Fruit fly (Drosophila melanogaster) whole organism, embryonic: Measurements from ENCODE around the gene CG15047.
A peak's percentile ranks its signal among the peaks of the same experiment; 100 is the strongest.

Experiments
- Bteb2 ChIP-seq: fragments of 200-800 bp; sonication (Bioruptor generic); optimal IDR thresholded peaks from 2 replicates; lab custom pipeline; 2016; ENCODE audit warnings: missing biosample characterization, missing genetic modification characterization
- C15 ChIP-seq: fragments of 200-800 bp; sonication (Bioruptor generic); IDR thresholded peaks from 3 replicates; pipeline ENCODE4 v1.3.6; 2022; ENCODE audit warnings: missing biosample characterization, missing genetic modification characterization
- CG10366 ChIP-seq: fragments of 200-800 bp; sonication (Bioruptor generic); IDR thresholded peaks from 2 replicates; pipeline ENCODE4 v1.3.6; 2022; ENCODE audit warnings: missing biosample characterization, missing genetic modification characterization
- CG11093 ChIP-seq: fragments of 200-800 bp; sonication (Bioruptor generic); IDR thresholded peaks from 3 replicates; pipeline ENCODE4 v1.3.6; 2022; ENCODE audit warnings: missing biosample characterization, missing genetic modification characterization
- CG11398 ChIP-seq: fragments of 200-800 bp; sonication (Bioruptor generic); optimal IDR thresholded peaks from 2 replicates; lab custom pipeline; 2016; ENCODE audit warnings: missing biosample characterization, missing genetic modification characterization
- CG11695 ChIP-seq: fragments of 200-800 bp; sonication (Bioruptor generic); IDR thresholded peaks from 3 replicates; pipeline ENCODE4 v1.3.6; 2022; ENCODE audit warnings: missing biosample characterization, missing genetic modification characterization
- CG14441 ChIP-seq: fragments of 200-800 bp; sonication (Bioruptor generic); IDR thresholded peaks from 2 replicates; pipeline ENCODE4 v1.3.6; 2022; ENCODE audit warnings: missing biosample characterization, missing genetic modification characterization
- CG14710 ChIP-seq: fragments of 200-800 bp; sonication (Bioruptor generic); optimal IDR thresholded peaks from 3 replicates; lab custom pipeline; 2019; ENCODE audit warnings: missing biosample characterization, mild to moderate bottlenecking, missing genetic modification characterization, moderate library complexity
- CG17328 ChIP-seq: fragments of 200-800 bp; sonication (Bioruptor generic); IDR thresholded peaks from 2 replicates; pipeline ENCODE4 v1.3.6; 2022; ENCODE audit warnings: missing biosample characterization, missing genetic modification characterization
- CG17912 ChIP-seq: fragments of 200-800 bp; sonication (Bioruptor generic); optimal IDR thresholded peaks from 2 replicates; lab custom pipeline; 2018; ENCODE audit warnings: missing biosample characterization, mild to moderate bottlenecking, missing genetic modification characterization
- CG2875 ChIP-seq: fragments of 200-800 bp; sonication (Bioruptor generic); optimal IDR thresholded peaks from 2 replicates; lab custom pipeline; 2017; ENCODE audit warnings: missing biosample characterization, mild to moderate bottlenecking, missing genetic modification characterization, missing genetic modification reagents
- CG30020 ChIP-seq: fragments of 200-800 bp; optimal IDR thresholded peaks from 2 replicates; lab custom pipeline; 2019; ENCODE audit warnings: missing biosample characterization, mild to moderate bottlenecking, missing genetic modification characterization, moderate library complexity
- CG3407 ChIP-seq: fragments of 200-800 bp; sonication (Bioruptor generic); optimal IDR thresholded peaks from 2 replicates; lab custom pipeline; 2018; ENCODE audit warnings: missing biosample characterization, mild to moderate bottlenecking, missing genetic modification characterization
- CG42726 ChIP-seq: fragments of 200-800 bp; sonication (Bioruptor generic); IDR thresholded peaks from 2 replicates; pipeline ENCODE4 v1.3.6; 2022; ENCODE audit warnings: missing biosample characterization, missing genetic modification characterization; ENCODE audit not compliant: partially characterized antibody
- CG4282 ChIP-seq: fragments of 200-800 bp; sonication (Bioruptor generic); optimal IDR thresholded peaks from 2 replicates; lab custom pipeline; 2016; ENCODE audit warnings: missing biosample characterization, missing genetic modification characterization
- CG4707 ChIP-seq: fragments of 200-800 bp; sonication (Bioruptor generic); optimal IDR thresholded peaks from 2 replicates; lab custom pipeline; 2018; ENCODE audit warnings: missing biosample characterization, mild to moderate bottlenecking, missing genetic modification characterization, moderate library complexity
- CG4730 ChIP-seq: fragments of 200-800 bp; sonication (Bioruptor generic); IDR thresholded peaks from 2 replicates; pipeline ENCODE4 v1.3.6; 2022; ENCODE audit warnings: missing biosample characterization, missing genetic modification characterization
- CG6272 ChIP-seq: fragments of 200-800 bp; sonication (Bioruptor generic); IDR thresholded peaks from 2 replicates; pipeline ENCODE4 v1.3.6; 2022; ENCODE audit warnings: missing biosample characterization, missing genetic modification characterization
- CG7556 ChIP-seq: fragments of 200-800 bp; sonication (Bioruptor generic); optimal IDR thresholded peaks from 2 replicates; lab custom pipeline; 2017; ENCODE audit warnings: missing biosample characterization, mild to moderate bottlenecking, missing genetic modification characterization
- CG7963 ChIP-seq: fragments of 200-800 bp; sonication (Bioruptor generic); IDR thresholded peaks from 3 replicates; pipeline ENCODE4 v1.3.6; 2022; ENCODE audit warnings: missing biosample characterization, missing genetic modification characterization; ENCODE audit not compliant: partially characterized antibody
- CG8388 ChIP-seq: fragments of 200-800 bp; sonication (Bioruptor generic); optimal IDR thresholded peaks from 2 replicates; lab custom pipeline; 2019; ENCODE audit warnings: missing biosample characterization, mild to moderate bottlenecking, missing genetic modification characterization, moderate library complexity
- CG9727 ChIP-seq: fragments of 200-800 bp; sonication (Bioruptor generic); optimal IDR thresholded peaks from 3 replicates; lab custom pipeline; 2017; ENCODE audit warnings: missing biosample characterization, mild to moderate bottlenecking, missing genetic modification characterization
- Dbx ChIP-seq: fragments of 200-800 bp; sonication (Bioruptor generic); IDR thresholded peaks from 3 replicates; pipeline ENCODE4 v1.3.6; 2022; ENCODE audit warnings: missing biosample characterization, missing genetic modification characterization
- Fer2 ChIP-seq: fragments of 200-800 bp; sonication (Bioruptor generic); optimal IDR thresholded peaks from 2 replicates; lab custom pipeline; 2018; ENCODE audit warnings: missing biosample characterization, mild to moderate bottlenecking, missing genetic modification characterization, moderate library complexity
- Fer3 ChIP-seq: fragments of 200-800 bp; sonication (Bioruptor generic); optimal IDR thresholded peaks from 2 replicates; lab custom pipeline; 2018; ENCODE audit warnings: missing biosample characterization, mild to moderate bottlenecking, missing genetic modification characterization, moderate library complexity
- H15 ChIP-seq: fragments of 200-800 bp; sonication (Bioruptor generic); IDR thresholded peaks from 3 replicates; pipeline ENCODE4 v1.3.6; 2022; ENCODE audit warnings: missing biosample characterization, missing genetic modification characterization
- Hr3 ChIP-seq: fragments of 200-800 bp; sonication (Bioruptor generic); optimal IDR thresholded peaks from 3 replicates; lab custom pipeline; 2016; ENCODE audit warnings: missing biosample characterization, missing genetic modification characterization
- Jarid2 ChIP-seq: fragments of 200-800 bp; sonication (Bioruptor generic); optimal IDR thresholded peaks from 3 replicates; lab custom pipeline; 2017; ENCODE audit warnings: mild to moderate bottlenecking, missing biosample characterization, missing genetic modification reagents, missing genetic modification characterization
- MTF-1 ChIP-seq: fragments of 200-800 bp; sonication (Bioruptor generic); optimal IDR thresholded peaks from 2 replicates; lab custom pipeline; 2018; ENCODE audit warnings: missing biosample characterization, mild to moderate bottlenecking, missing genetic modification characterization, borderline replicate concordance
- Med ChIP-seq: fragments of 200-800 bp; sonication (Bioruptor generic); peaks from one replicate; lab custom pipeline; 2016; ENCODE audit warnings: missing biosample characterization, missing genetic modification characterization, mild to moderate bottlenecking, inconsistent platforms, moderate library complexity
- NfI ChIP-seq: fragments of 200-800 bp; sonication (Bioruptor generic); optimal IDR thresholded peaks from 3 replicates; lab custom pipeline; 2018; ENCODE audit warnings: missing biosample characterization, mild to moderate bottlenecking, missing genetic modification characterization, moderate library complexity
- Oli ChIP-seq: fragments of 200-800 bp; sonication (Bioruptor generic); optimal IDR thresholded peaks from 2 replicates; lab custom pipeline; 2018; ENCODE audit warnings: missing biosample characterization, mild to moderate bottlenecking, missing genetic modification characterization, moderate library complexity
- Rfx ChIP-seq: fragments of 200-800 bp; sonication (Bioruptor generic); IDR thresholded peaks from 2 replicates; pipeline ENCODE4 v1.3.6; 2022; ENCODE audit warnings: missing biosample characterization, missing genetic modification characterization
- Sry-β ChIP-seq: fragments of 200-800 bp; sonication (Bioruptor generic); optimal IDR thresholded peaks from 2 replicates; lab custom pipeline; 2018; ENCODE audit warnings: missing biosample characterization, mild to moderate bottlenecking, missing genetic modification characterization, moderate library complexity
- Xrp1 ChIP-seq: fragments of 200-800 bp; sonication (Bioruptor generic); IDR thresholded peaks from 2 replicates; pipeline ENCODE4 v1.3.6; 2022; ENCODE audit warnings: missing biosample characterization, missing genetic modification characterization
- chn ChIP-seq: fragments of 200-800 bp; sonication (Bioruptor generic); optimal IDR thresholded peaks from 2 replicates; lab custom pipeline; 2016; ENCODE audit warnings: missing biosample characterization, missing genetic modification characterization
- crol ChIP-seq: fragments of 200-800 bp; sonication (Bioruptor generic); IDR thresholded peaks from 2 replicates; pipeline ENCODE4 v1.3.6; 2022; ENCODE audit warnings: missing biosample characterization, missing genetic modification characterization
- cwo ChIP-seq: fragments of 200-800 bp; sonication (Bioruptor generic); optimal IDR thresholded peaks from 3 replicates; lab custom pipeline; 2017; ENCODE audit warnings: missing biosample characterization, missing genetic modification characterization, mild to moderate bottlenecking, moderate library complexity, missing genetic modification reagents
- gem ChIP-seq: fragments of 200-800 bp; sonication (Bioruptor generic); optimal IDR thresholded peaks from 2 replicates; lab custom pipeline; 2019; ENCODE audit warnings: missing biosample characterization, mild to moderate bottlenecking, missing genetic modification characterization, moderate library complexity
- grau ChIP-seq: fragments of 200-800 bp; optimal IDR thresholded peaks from 3 replicates; lab custom pipeline; 2019; ENCODE audit warnings: missing biosample characterization, mild to moderate bottlenecking, missing genetic modification characterization, moderate library complexity
- hth ChIP-seq: fragments of >200 bp; optimal IDR thresholded peaks from 2 replicates; lab custom pipeline; 2017; ENCODE audit warnings: inconsistent platforms
- knrl ChIP-seq: fragments of 200-800 bp; sonication (Bioruptor generic); IDR thresholded peaks from 3 replicates; pipeline ENCODE4 v1.3.6; 2022; ENCODE audit warnings: missing biosample characterization, missing genetic modification characterization; ENCODE audit not compliant: partially characterized antibody
- lmd ChIP-seq: fragments of 200-800 bp; sonication (Bioruptor generic); IDR thresholded peaks from 2 replicates; pipeline ENCODE4 v1.3.6; 2022; ENCODE audit warnings: missing biosample characterization, missing genetic modification characterization
- org-1 ChIP-seq: fragments of 200-800 bp; sonication (Bioruptor generic); optimal IDR thresholded peaks from 2 replicates; lab custom pipeline; 2017; ENCODE audit warnings: missing biosample characterization, missing genetic modification characterization
- otp ChIP-seq: fragments of 200-800 bp; sonication (Bioruptor generic); IDR thresholded peaks from 3 replicates; pipeline ENCODE4, ENCODE4 v1.3.6; 2022; ENCODE audit warnings: missing biosample characterization, missing genetic modification characterization
- pan ChIP-seq, 4 experiments: fragments of >200 bp in 3 of 4; fragments of 200-800 bp in 1 of 4; sonication (Bioruptor generic) in 1 of 4; optimal IDR thresholded peaks in 3 of 4; IDR thresholded peaks in 1 of 4; 2 replicates each; pipeline versions ENCODE4 v1.3.6 to Lab custom; 2017 to 2022; ENCODE audit warnings: missing biosample characterization in 2 of 4, missing genetic modification characterization in 2 of 4, mixed read lengths in 1 of 4
- pho ChIP-seq: fragments of 200-800 bp; sonication (Bioruptor generic); optimal IDR thresholded peaks from 2 replicates; lab custom pipeline; 2016; ENCODE audit warnings: missing biosample characterization, missing genetic modification characterization
- sna ChIP-seq: fragments of 200-800 bp; sonication (Bioruptor generic); IDR thresholded peaks from 2 replicates; pipeline ENCODE4 v1.3.6; 2022; ENCODE audit warnings: missing biosample characterization, missing genetic modification characterization; ENCODE audit not compliant: partially characterized antibody
- stc ChIP-seq: fragments of 200-800 bp; sonication (Bioruptor generic); IDR thresholded peaks from 2 replicates; pipeline ENCODE4 v1.3.6; 2022; ENCODE audit warnings: missing biosample characterization, missing genetic modification characterization
- tgo ChIP-seq: fragments of 200-800 bp; sonication (Bioruptor generic); IDR thresholded peaks from 3 replicates; pipeline ENCODE4 v1.3.6; 2022; ENCODE audit warnings: missing biosample characterization, missing genetic modification characterization

CG15047 gene

dm6 chrX:18517415-18517814 is 11.1 kb upstream of the CG15047 start (continued):
- peak; percentile 12 for TF ChIP-seq CG3407
- peak; percentile 6 for TF ChIP-seq CG8388 (GFP tag; lab: Kevin White, UChicago)
- TF ChIP-seq CG4730 (GFP tag; lab: Robert Waterston, UW): 0 out of 2 replicates have a peak, but pooled peaks have one; percentile 7
- TF ChIP-seq pan (optimal IDR thresholded peaks at IDR 0.05; lab: Kevin White, UChicago): no peak
- peak in 1 of 2 experiments; percentile 56 for TF ChIP-seq pan (GFP tag; optimal IDR thresholded peaks at IDR 0.05 in 1 of 2, IDR thresholded peaks at IDR 0.05 in 1 of 2)
- no peak for TF ChIP-seq Bteb2 (GFP tag; lab: Kevin White, UChicago)
- no peak for TF ChIP-seq CG11398 (GFP tag; lab: Kevin White, UChicago)
- TF ChIP-seq CG14441: 0 out of 2 replicates have a peak, but pooled peaks have one; percentile 41
- TF ChIP-seq gem: peak; percentile 34
- TF ChIP-seq chn (GFP tag; lab: Kevin White, UChicago): no peak
- no peak for TF ChIP-seq Hr3 (GFP tag; lab: Kevin White, UChicago)
- TF ChIP-seq crol (GFP tag; lab: Robert Waterston, UW): no peak
- peak; percentile 42 for TF ChIP-seq MTF-1
- TF ChIP-seq otp (GFP tag; lab: Robert Waterston, UW): peak; percentile 70; the same call in 1 of the 3 replicates
- TF ChIP-seq pho (GFP tag; lab: Kevin White, UChicago): no peak
- TF ChIP-seq tgo (GFP tag; lab: Robert Waterston, UW): 0 out of 3 replicates have a peak, but pooled peaks have one; percentile 29
- TF ChIP-seq CG30020: no peak
- no peak for TF ChIP-seq org-1 (GFP tag; lab: Kevin White, UChicago)
- TF ChIP-seq lmd (GFP tag; lab: Robert Waterston, UW): peak; percentile 48; the same call in 1 of the 2 replicates
- no peak for TF ChIP-seq Sry-β (GFP tag; lab: Kevin White, UChicago)
- peak; percentile 20 for TF ChIP-seq CG9727 (GFP tag; lab: Kevin White, UChicago)
- TF ChIP-seq hth (lab: Kevin White, UChicago): no peak
- TF ChIP-seq CG7556 (GFP tag; lab: Kevin White, UChicago): no peak
- peak; percentile 40 for TF ChIP-seq CG2875 (GFP tag; lab: Kevin White, UChicago)
- TF ChIP-seq CG4707: peak; percentile 5
- TF ChIP-seq Rfx (GFP tag; lab: Robert Waterston, UW): peak; percentile 53
- peak; percentile 1 for TF ChIP-seq Fer3
- peak; percentile 49 for TF ChIP-seq NfI (GFP tag; lab: Kevin White, UChicago)
- no peak for TF ChIP-seq H15 (GFP tag; lab: Robert Waterston, UW)
- TF ChIP-seq CG6272 (GFP tag; lab: Robert Waterston, UW): no peak
- peak; percentile 87 for TF ChIP-seq Med (GFP tag; lab: Kevin White, UChicago)
- peak; percentile 18 for TF ChIP-seq Oli (tag; lab: Kevin White, UChicago)
- TF ChIP-seq CG4282 (GFP tag; lab: Kevin White, UChicago): no peak
- TF ChIP-seq knrl (GFP tag; lab: Robert Waterston, UW): peak; percentile 33; the same call in 1 of the 3 replicates
- no peak; the same call in 1 of the 2 replicates for TF ChIP-seq CG10366 (GFP tag; lab: Robert Waterston, UW)
- no peak for TF ChIP-seq C15 (GFP tag; lab: Robert Waterston, UW)
- TF ChIP-seq cwo: no peak
- peak; percentile 6 for TF ChIP-seq CG14710 (tag; lab: Kevin White, UChicago)
- TF ChIP-seq Xrp1 (GFP tag; lab: Robert Waterston, UW): no peak
- 0 out of 3 replicates have a peak, but pooled peaks have one; percentile 18 for TF ChIP-seq Dbx (GFP tag; lab: Robert Waterston, UW)
- TF ChIP-seq CG17328 (GFP tag; lab: Robert Waterston, UW): peak; percentile 52; the same call in 1 of the 2 replicates
- TF ChIP-seq stc: 0 out of 2 replicates have a peak, but pooled peaks have one; percentile 15
- TF ChIP-seq CG42726 (GFP tag; lab: Robert Waterston, UW): peak; percentile 59
- TF ChIP-seq Jarid2 (GFP tag; lab: Kevin White, UChicago): no peak
- TF ChIP-seq CG17912 (GFP tag; lab: Kevin White, UChicago): no peak
- no peak for TF ChIP-seq CG11093
- TF ChIP-seq sna (GFP tag; lab: Robert Waterston, UW): no peak
- no peak for TF ChIP-seq CG7963 (GFP tag; lab: Robert Waterston, UW)
- TF ChIP-seq grau (tag; lab: Kevin White, UChicago): peak; percentile 29
- TF ChIP-seq CG11695 (GFP tag; lab: Robert Waterston, UW): 0 out of 3 replicates have a peak, but pooled peaks have one; percentile 11
- no peak for TF ChIP-seq Fer2 (tag; lab: Kevin White, UChicago)
